Fruit fly (Drosophila melanogaster) whole organism, adult: ENCODE results near the gene poe.

Source experiments
- CG11617 ChIP-seq: fragments of 200-800 bp; sonication (Bioruptor generic); optimal IDR thresholded peaks from 2 replicates; lab custom pipeline; 2017; ENCODE audit warnings: mild to moderate bottlenecking, missing biosample characterization, missing genetic modification reagents, missing genetic modification characterization
- CG12768 ChIP-seq: fragments of 200-800 bp; sonication (Bioruptor generic); optimal IDR thresholded peaks from 2 replicates; lab custom pipeline; 2017; ENCODE audit warnings: missing biosample characterization, missing genetic modification characterization, mild to moderate bottlenecking, moderate library complexity, missing genetic modification reagents
- CG14711 ChIP-seq: fragments of 200-800 bp; sonication (Bioruptor generic); optimal IDR thresholded peaks from 2 replicates; lab custom pipeline; 2018; ENCODE audit warnings: missing biosample characterization, mild to moderate bottlenecking, missing genetic modification characterization, moderate library complexity
- CG1620 ChIP-seq: fragments of 200-800 bp; sonication (Bioruptor generic); optimal IDR thresholded peaks from 2 replicates; lab custom pipeline; 2016; ENCODE audit warnings: missing biosample characterization, missing genetic modification characterization
- CG33017 ChIP-seq: fragments of 200-800 bp; sonication (Bioruptor generic); optimal IDR thresholded peaks from 2 replicates; lab custom pipeline; 2018; ENCODE audit warnings: missing biosample characterization, mild to moderate bottlenecking, missing genetic modification characterization, moderate library complexity
- CG5204 ChIP-seq: fragments of 200-800 bp; sonication (Bioruptor generic); optimal IDR thresholded peaks from 2 replicates; lab custom pipeline; 2016; ENCODE audit warnings: missing biosample characterization, missing genetic modification characterization
- CG7045 ChIP-seq: fragments of 200-800 bp; sonication (Bioruptor generic); optimal IDR thresholded peaks from 2 replicates; lab custom pipeline; 2017; ENCODE audit warnings: missing biosample characterization, mild to moderate bottlenecking, missing genetic modification characterization
- CG7101 ChIP-seq: fragments of 200-800 bp; sonication (Bioruptor generic); optimal IDR thresholded peaks from 2 replicates; lab custom pipeline; 2018; ENCODE audit warnings: missing biosample characterization, mild to moderate bottlenecking, missing genetic modification characterization, moderate library complexity
- Clk ChIP-seq: fragments of 200-800 bp; sonication (Bioruptor generic); optimal IDR thresholded peaks from 2 replicates; lab custom pipeline; 2017; ENCODE audit warnings: missing biosample characterization, missing genetic modification characterization
- Crg-1 ChIP-seq: fragments of 200-800 bp; sonication (Bioruptor generic); optimal IDR thresholded peaks from 2 replicates; lab custom pipeline; 2016; ENCODE audit warnings: missing biosample characterization, missing genetic modification characterization
- Hr96 ChIP-seq: fragments of 200-800 bp; sonication (Bioruptor generic); optimal IDR thresholded peaks from 2 replicates; lab custom pipeline; 2016; ENCODE audit warnings: missing biosample characterization, missing genetic modification characterization
- Mnt ChIP-seq: fragments of 200-800 bp; sonication (Bioruptor generic); optimal IDR thresholded peaks from 2 replicates; lab custom pipeline; 2016; ENCODE audit warnings: missing biosample characterization, mild to moderate bottlenecking, missing genetic modification characterization
- bab1 ChIP-seq: fragments of 200-800 bp; sonication (Bioruptor generic); optimal IDR thresholded peaks from 3 replicates; lab custom pipeline; 2019; ENCODE audit warnings: missing biosample characterization, mild to moderate bottlenecking, missing genetic modification characterization, moderate library complexity
- cic ChIP-seq: fragments of 200-800 bp; sonication (Bioruptor generic); optimal IDR thresholded peaks from 2 replicates; lab custom pipeline; 2017; ENCODE audit warnings: missing biosample characterization, mild to moderate bottlenecking, missing genetic modification characterization, moderate library complexity
- cnc ChIP-seq, 2 experiments: fragments of >200 bp; optimal IDR thresholded peaks; 2 replicates each; lab custom pipeline; 2017
- kay ChIP-seq: fragments of 200-800 bp; sonication (Bioruptor generic); peaks from one replicate; lab custom pipeline; 2016; ENCODE audit warnings: missing biosample characterization, missing genetic modification characterization, borderline replicate concordance
- ovo ChIP-seq: fragments of 200-800 bp; sonication (Bioruptor generic); optimal IDR thresholded peaks from 2 replicates; lab custom pipeline; 2016; ENCODE audit warnings: missing biosample characterization, missing genetic modification characterization
- pad ChIP-seq: fragments of 200-800 bp; sonication (Bioruptor generic); optimal IDR thresholded peaks from 3 replicates; lab custom pipeline; 2017; ENCODE audit warnings: missing biosample characterization, missing genetic modification characterization, mild to moderate bottlenecking, moderate library complexity, missing genetic modification reagents
- tj ChIP-seq: fragments of 200-800 bp; sonication (Bioruptor generic); optimal IDR thresholded peaks from 3 replicates; lab custom pipeline; 2017; ENCODE audit warnings: missing biosample characterization, mild to moderate bottlenecking, missing genetic modification characterization, moderate library complexity
- toe ChIP-seq: fragments of 200-800 bp; sonication (Bioruptor generic); optimal IDR thresholded peaks from 2 replicates; lab custom pipeline; 2016; ENCODE audit warnings: missing biosample characterization, missing genetic modification characterization

poe gene

DNA sequence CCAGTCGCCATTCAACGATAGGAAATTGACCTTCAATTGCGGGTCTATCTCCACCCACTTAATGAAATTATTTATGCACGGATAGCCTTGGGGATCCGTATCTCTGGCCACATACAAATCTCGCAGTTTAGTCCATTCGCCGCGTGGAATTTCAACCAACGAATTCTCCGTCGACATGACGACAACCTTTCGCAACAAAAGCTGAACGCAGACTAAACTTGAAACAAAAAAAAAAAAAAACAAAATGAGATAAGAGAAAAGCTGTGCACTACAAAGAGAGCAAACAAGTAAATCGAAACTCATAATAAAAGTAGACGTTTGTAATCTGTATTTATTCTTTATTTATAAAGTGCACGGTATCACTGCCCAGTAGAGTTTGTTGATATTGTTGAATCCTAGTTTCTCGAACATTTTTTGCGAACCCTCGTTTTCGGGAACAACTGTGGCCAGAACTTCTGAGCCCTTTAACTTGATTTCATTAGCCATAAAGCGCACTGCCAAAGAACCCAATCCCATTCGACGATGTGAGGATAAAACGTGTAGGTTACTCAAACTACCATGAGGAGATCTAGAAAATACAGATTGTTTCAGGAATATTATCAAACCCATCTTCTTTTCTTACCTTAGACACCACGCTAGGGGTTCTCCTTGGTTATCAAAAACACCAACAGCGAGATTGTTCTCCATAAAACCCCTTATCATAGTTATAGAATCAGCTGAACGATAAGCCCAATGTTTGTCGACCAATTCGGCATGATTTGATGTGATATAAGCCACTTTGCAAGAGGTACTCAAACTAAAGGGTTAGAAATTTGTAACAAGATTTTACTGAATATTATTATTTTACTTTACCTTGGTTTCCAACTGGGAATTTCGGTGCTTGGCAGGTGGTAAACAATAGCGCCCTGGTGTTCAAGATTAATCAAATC lies 61.9 kb downstream of the poe start, which contains the start of gene CG12560:
Gene CG12560 (minus strand): TSS at position 195 of the 929 bp plus-strand sequence.
- TF ChIP-seq pad (GFP tag; lab: Kevin White, UChicago), result no peak
- TF ChIP-seq CG7045 (GFP tag; lab: Kevin White, UChicago), result no peak
- peak; percentile 21 for TF ChIP-seq bab1 (GFP tag; lab: Kevin White, UChicago)
- TF ChIP-seq cic, result peak; percentile 32
- peak; percentile 20 for TF ChIP-seq CG11617
- TF ChIP-seq CG1620 (GFP tag; lab: Kevin White, UChicago), result no peak
- TF ChIP-seq Hr96 (GFP tag; lab: Kevin White, UChicago), result no peak
- TF ChIP-seq CG7101 (tag; lab: Kevin White, UChicago), result peak; percentile 22
- peak; percentile 36 for TF ChIP-seq CG33017
- no peak for TF ChIP-seq Crg-1 (GFP tag; lab: Kevin White, UChicago)
- TF ChIP-seq toe (GFP tag; lab: Kevin White, UChicago), result no peak
- TF ChIP-seq kay, result no peak
- no peak for TF ChIP-seq Clk
- TF ChIP-seq cnc (optimal IDR thresholded peaks at IDR 0.05; lab: Kevin White, UChicago), result no peak
- peak; percentile 91 for TF ChIP-seq Mnt (GFP tag; lab: Kevin White, UChicago)
- TF ChIP-seq CG14711 (tag; lab: Kevin White, UChicago), result no peak
- TF ChIP-seq CG5204 (GFP tag; lab: Kevin White, UChicago), result no peak
- TF ChIP-seq CG12768 (GFP tag; lab: Kevin White, UChicago), result peak; percentile 28
- TF ChIP-seq ovo (GFP tag; lab: Kevin White, UChicago), result no peak
- peak; percentile 32 for TF ChIP-seq tj (GFP tag; lab: Kevin White, UChicago)

DNA sequence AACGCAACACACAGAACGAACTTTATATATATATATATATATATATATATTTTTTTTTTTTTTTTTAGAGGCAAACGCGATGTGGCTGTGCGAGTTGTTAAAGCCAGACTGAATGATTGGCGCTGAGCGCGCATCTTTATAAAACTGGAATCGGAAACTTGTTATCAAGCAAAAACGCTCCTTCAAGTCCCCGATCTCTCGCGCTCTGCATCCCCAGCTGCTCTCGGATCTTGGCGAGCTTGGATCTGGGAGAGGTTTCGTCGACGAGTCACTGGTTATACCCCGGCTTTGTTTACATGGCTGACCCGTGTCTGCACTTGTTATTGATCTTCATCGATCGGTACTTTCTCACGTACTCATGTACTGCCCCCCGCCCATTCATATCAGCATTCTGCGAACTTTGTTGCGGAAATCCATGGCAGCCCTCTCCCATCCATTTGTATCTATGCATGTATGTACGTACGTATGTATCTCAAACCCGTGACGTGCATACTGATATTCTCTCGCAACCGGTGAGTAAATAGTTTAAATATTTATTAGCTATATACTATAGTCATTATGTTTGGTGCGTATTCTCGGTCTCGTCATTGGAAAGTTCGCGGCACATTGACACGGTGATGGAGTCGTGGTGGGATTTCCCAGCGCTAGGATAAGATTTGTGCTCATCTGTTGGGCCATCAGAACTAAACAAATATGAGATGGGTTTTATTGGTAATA lies 64.1 kb downstream of the poe start, which contains the start of gene Spn28Dc:
Gene Spn28Dc (minus strand): TSS at position 51 of the 717 bp plus-strand sequence.
- no peak for TF ChIP-seq bab1 (GFP tag; lab: Kevin White, UChicago)
- no peak for TF ChIP-seq Hr96 (GFP tag; lab: Kevin White, UChicago)
- TF ChIP-seq CG7101 (tag; lab: Kevin White, UChicago), result no peak
- no peak for TF ChIP-seq cnc (optimal IDR thresholded peaks at IDR 0.05; lab: Kevin White, UChicago)
- no peak for TF ChIP-seq toe (GFP tag; lab: Kevin White, UChicago)
- no peak for TF ChIP-seq CG11617
- peak; percentile 6 for TF ChIP-seq tj (GFP tag; lab: Kevin White, UChicago)
- TF ChIP-seq CG33017, result no peak
- peak; percentile 89 for TF ChIP-seq cic
- no peak for TF ChIP-seq kay
- no peak for TF ChIP-seq CG14711 (tag; lab: Kevin White, UChicago)
- no peak for TF ChIP-seq CG7045 (GFP tag; lab: Kevin White, UChicago)
- no peak for TF ChIP-seq ovo (GFP tag; lab: Kevin White, UChicago)
- TF ChIP-seq CG5204 (GFP tag; lab: Kevin White, UChicago), result no peak
- TF ChIP-seq Mnt (GFP tag; lab: Kevin White, UChicago), result peak; percentile 8
- no peak for TF ChIP-seq pad (GFP tag; lab: Kevin White, UChicago)
- TF ChIP-seq CG12768 (GFP tag; lab: Kevin White, UChicago), result peak; percentile 44
- TF ChIP-seq Crg-1 (GFP tag; lab: Kevin White, UChicago), result peak; percentile 48
- TF ChIP-seq Clk, result no peak
- TF ChIP-seq CG1620 (GFP tag; lab: Kevin White, UChicago), result no peak

DNA sequence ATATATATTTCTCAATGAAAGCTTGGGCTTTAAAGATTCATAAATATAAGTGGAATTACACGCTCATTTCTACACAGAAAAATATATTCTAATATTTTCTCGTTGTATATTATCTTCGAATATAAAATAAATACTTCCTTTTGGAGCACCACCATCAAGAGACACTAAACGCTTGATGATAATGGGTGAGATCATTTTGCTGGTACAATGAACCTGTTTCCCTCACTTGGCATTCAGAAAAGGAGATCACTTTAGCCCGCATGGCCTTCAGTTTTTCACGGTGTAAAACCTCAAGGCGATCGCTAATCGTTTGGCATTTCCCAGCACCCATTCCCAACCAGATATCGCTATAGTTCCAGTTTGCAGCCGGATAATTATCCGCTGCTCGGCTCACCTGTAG lies 65.4 kb downstream of the poe start:
- TF ChIP-seq Clk (peak; percentile 16), CG14711 (tag; lab: Kevin White, UChicago) (peak; percentile 44), CG7045 (GFP tag; lab: Kevin White, UChicago) (peak; percentile 74), bab1 (GFP tag; lab: Kevin White, UChicago) (no peak), Mnt (GFP tag; lab: Kevin White, UChicago) (no peak), tj (GFP tag; lab: Kevin White, UChicago) (no peak), CG12768 (GFP tag; lab: Kevin White, UChicago) (peak; percentile 50), toe (GFP tag; lab: Kevin White, UChicago) (peak; percentile 68), CG7101 (tag; lab: Kevin White, UChicago) (peak; percentile 58), CG33017 (peak; percentile 62), cnc (optimal IDR thresholded peaks at IDR 0.05; lab: Kevin White, UChicago) (no peak), cic (peak; percentile 89), CG5204 (GFP tag; lab: Kevin White, UChicago) (peak; percentile 63), CG11617 (no peak), CG1620 (GFP tag; lab: Kevin White, UChicago) (no peak)
